Worm (Caenorhabditis elegans): ENCODE measurements around the gene str-92.

ce11 chrV:17724704-17725103 is 48.3 kb upstream of the str-92 start, which contains the start of gene fat-5:
- no peak for TF ChIP-seq ama-1 (optimal IDR thresholded peaks at IDR 0.05)
- TF ChIP-seq sea-1 (GFP tag; conservative IDR thresholded peaks at IDR 0.05), result no peak
- TF ChIP-seq flt-1 (GFP tag; IDR thresholded peaks at IDR 0.05), result no peak
- no peak for TF ChIP-seq pes-1 (GFP tag; IDR thresholded peaks at IDR 0.05)
- no peak for TF ChIP-seq B0310.2 (tag; optimal IDR thresholded peaks at IDR 0.05)
- TF ChIP-seq ets-7 (tag; optimal IDR thresholded peaks at IDR 0.05), result no peak
- no peak for TF ChIP-seq F13C5.2 (tag; optimal IDR thresholded peaks at IDR 0.05)
- TF ChIP-seq ceh-36 (tag; optimal IDR thresholded peaks at IDR 0.05), result no peak
- TF ChIP-seq tra-4 (tag; optimal IDR thresholded peaks at IDR 0.05), result no peak
- TF ChIP-seq hmbx-1 (tag; optimal IDR thresholded peaks at IDR 0.05), result no peak
- no peak for TF ChIP-seq hnd-1 (tag; optimal IDR thresholded peaks at IDR 0.05)
- no peak for TF ChIP-seq ceh-13 (GFP tag; optimal IDR thresholded peaks at IDR 0.05)
